Worm (Caenorhabditis elegans) whole organism, L4 larva: ENCODE data around the gene ndx-9.

ENCODE experiments used
- D1046.2 ChIP-seq: fragments of 200-800 bp; sonication (Bioruptor generic); IDR thresholded peaks from 2 replicates; pipeline ENCODE4 v1.3.6; 2022; ENCODE audit warnings: missing genetic modification characterization, missing compliant biosample characterization
- F10B5.3 ChIP-seq: sonication (generic microtip); optimal IDR thresholded peaks from 2 replicates; lab custom pipeline; 2016; ENCODE audit warnings: mild to moderate bottlenecking, missing genetic modification characterization, missing compliant biosample characterization
- F49E8.2 ChIP-seq: sonication (generic microtip); optimal IDR thresholded peaks from 2 replicates; lab custom pipeline; 2016; ENCODE audit warnings: missing compliant biosample characterization, mild to moderate bottlenecking, missing genetic modification characterization, borderline replicate concordance
- R02D3.7 ChIP-seq: fragments of 150-350 bp; sonication (generic microtip); optimal IDR thresholded peaks from 3 replicates; lab custom pipeline; 2014; ENCODE audit warnings: missing biosample characterization, missing genetic modification characterization
- T26A8.4 ChIP-seq: fragments of 200-800 bp; sonication (Bioruptor generic); IDR thresholded peaks from 2 replicates; pipeline ENCODE4 v1.3.6; 2022; ENCODE audit warnings: missing genetic modification characterization, missing compliant biosample characterization
- Y105C5A.15 ChIP-seq: fragments of 200-800 bp; sonication (Bioruptor generic); IDR thresholded peaks from 2 replicates; pipeline ENCODE4 v1.3.6; 2022; ENCODE audit warnings: missing genetic modification characterization, missing compliant biosample characterization
- Y48G9A.11 ChIP-seq: fragments of 200-800 bp; sonication (Bioruptor generic); IDR thresholded peaks from 2 replicates; pipeline ENCODE4 v1.3.6; 2022; ENCODE audit warnings: missing genetic modification reagents, missing genetic modification characterization, missing compliant biosample characterization
- Y5F2A.4 ChIP-seq: fragments of 200-800 bp; sonication (Bioruptor generic); optimal IDR thresholded peaks from 2 replicates; lab custom pipeline; 2018; ENCODE audit warnings: mild to moderate bottlenecking, missing genetic modification characterization, missing compliant biosample characterization
- ZK546.5 ChIP-seq, 2 experiments: sonication (generic microtip); optimal IDR thresholded peaks; 2 replicates each; lab custom pipeline; 2017; ENCODE audit warnings: missing biosample characterization in 2 of 2, missing genetic modification characterization in 2 of 2
- aha-1 ChIP-seq: fragments of 150-350 bp; peaks from one replicate; lab custom pipeline; 2014; ENCODE audit warnings: missing biosample characterization, missing genetic modification characterization
- aly-2 ChIP-seq: sonication (generic microtip); optimal IDR thresholded peaks from 2 replicates; lab custom pipeline; 2018; ENCODE audit warnings: missing biosample characterization, missing genetic modification characterization
- ama-1 ChIP-seq: fragments of 150-350 bp; optimal IDR thresholded peaks from 2 replicates; lab custom pipeline; 2014; ENCODE audit warnings: inconsistent platforms, mixed read lengths
- attf-4 ChIP-seq: sonication (generic microtip); optimal IDR thresholded peaks from 3 replicates; lab custom pipeline; 2017; ENCODE audit warnings: missing biosample characterization, missing genetic modification characterization
- ceh-32 ChIP-seq: sonication (generic microtip); optimal IDR thresholded peaks from 2 replicates; lab custom pipeline; 2016; ENCODE audit warnings: mild to moderate bottlenecking, missing genetic modification characterization, missing compliant biosample characterization; ENCODE audit not compliant: poor library complexity
- ceh-44 ChIP-seq: fragments of 200-800 bp; sonication (Bioruptor generic); IDR thresholded peaks from 2 replicates; pipeline ENCODE4 v1.3.6; 2022; ENCODE audit warnings: missing genetic modification reagents, missing genetic modification characterization, missing compliant biosample characterization
- ceh-62 ChIP-seq: sonication (generic microtip); optimal IDR thresholded peaks from 2 replicates; lab custom pipeline; 2017; ENCODE audit warnings: missing biosample characterization, missing genetic modification characterization
- ces-1 ChIP-seq: fragments of 150-350 bp; sonication (generic microtip); optimal IDR thresholded peaks from 4 replicates; lab custom pipeline; 2014; ENCODE audit warnings: missing biosample characterization, missing genetic modification reagents, missing genetic modification characterization
- cey-2 ChIP-seq: sonication (generic microtip); optimal IDR thresholded peaks from 3 replicates; lab custom pipeline; 2017; ENCODE audit warnings: missing genetic modification characterization, mild to moderate bottlenecking, missing compliant biosample characterization, antibody characterized with exemption, borderline replicate concordance; ENCODE audit not compliant: insufficient read depth
- daf-8 ChIP-seq: fragments of 200-800 bp; sonication (Bioruptor generic); IDR thresholded peaks from 2 replicates; pipeline ENCODE4 v1.3.6; 2022; ENCODE audit warnings: missing genetic modification characterization, missing compliant biosample characterization
- dmd-6 ChIP-seq: fragments of 200-800 bp; sonication (Bioruptor generic); IDR thresholded peaks from 2 replicates; pipeline ENCODE4 v1.3.6; 2022; ENCODE audit warnings: missing genetic modification reagents, missing genetic modification characterization, missing compliant biosample characterization
- duxl-1 ChIP-seq: sonication (generic microtip); optimal IDR thresholded peaks from 2 replicates; lab custom pipeline; 2016; ENCODE audit warnings: mild to moderate bottlenecking, missing genetic modification characterization, moderate library complexity, missing compliant biosample characterization; ENCODE audit not compliant: poor library complexity
- egl-27 ChIP-seq: sonication (generic microtip); optimal IDR thresholded peaks from 3 replicates; lab custom pipeline; 2017; ENCODE audit warnings: missing biosample characterization, missing genetic modification reagents, missing genetic modification characterization
- fkh-10 ChIP-seq: fragments of 150-350 bp; optimal IDR thresholded peaks from 2 replicates; lab custom pipeline; 2014; ENCODE audit warnings: missing biosample characterization, missing genetic modification reagents, missing genetic modification characterization
- fos-1 ChIP-seq: fragments of 150-350 bp; optimal IDR thresholded peaks from 2 replicates; lab custom pipeline; 2014; ENCODE audit warnings: missing biosample characterization, missing genetic modification characterization
- hif-1 ChIP-seq, 2 experiments: sonication (generic microtip); optimal IDR thresholded peaks; 2 replicates each; lab custom pipeline; 2016 to 2017; ENCODE audit warnings: missing compliant biosample characterization in 2 of 2, missing genetic modification characterization in 2 of 2, missing genetic modification reagents in 2 of 2, missing genotype in 2 of 2, mild to moderate bottlenecking in 1 of 2
- jun-1 ChIP-seq: fragments of 150-350 bp; optimal IDR thresholded peaks from 2 replicates; lab custom pipeline; 2014; ENCODE audit warnings: missing biosample characterization, missing genetic modification reagents, missing genetic modification characterization
- lim-7 ChIP-seq: fragments of 200-800 bp; sonication (Bioruptor generic); IDR thresholded peaks from 2 replicates; pipeline ENCODE4 v1.3.6; 2022; ENCODE audit warnings: missing genetic modification characterization, missing compliant biosample characterization
- lin-1 ChIP-seq: fragments of 200-800 bp; sonication (Bioruptor generic); IDR thresholded peaks from 2 replicates; pipeline ENCODE4 v1.3.6; 2022; ENCODE audit warnings: missing genetic modification reagents, missing genetic modification characterization, missing compliant biosample characterization
- lin-15B ChIP-seq: fragments of 150-350 bp; sonication (generic microtip); optimal IDR thresholded peaks from 3 replicates; lab custom pipeline; 2014; ENCODE audit warnings: missing biosample characterization, missing genetic modification characterization
- lin-39 ChIP-seq: fragments of 150-350 bp; optimal IDR thresholded peaks from 2 replicates; lab custom pipeline; 2014; ENCODE audit warnings: missing biosample characterization, missing genetic modification reagents, missing genetic modification characterization
- madf-5 ChIP-seq, 2 experiments: fragments of 200-800 bp; sonication (Bioruptor generic); IDR thresholded peaks; 2 replicates each; pipeline ENCODE4 v1.3.6; 2022; ENCODE audit warnings: missing compliant biosample characterization in 2 of 2, missing genetic modification characterization in 2 of 2
- madf-9 ChIP-seq: fragments of 200-800 bp; sonication (Bioruptor generic); conservative IDR thresholded peaks from 2 replicates; pipeline ENCODE4 v1.3.6; 2022; ENCODE audit warnings: missing genetic modification reagents, missing genetic modification characterization, missing compliant biosample characterization
- mes-2 ChIP-seq: sonication (generic microtip); optimal IDR thresholded peaks from 2 replicates; lab custom pipeline; 2016; ENCODE audit warnings: missing genotype, mild to moderate bottlenecking, missing genetic modification characterization, missing compliant biosample characterization; ENCODE audit not compliant: poor library complexity, severe bottlenecking
- mxl-3 ChIP-seq: fragments of 200-800 bp; sonication (Bioruptor generic); optimal IDR thresholded peaks from 2 replicates; lab custom pipeline; 2018; ENCODE audit warnings: mild to moderate bottlenecking, missing genetic modification characterization, missing compliant biosample characterization
- nhr-10 ChIP-seq: fragments of 150-350 bp; optimal IDR thresholded peaks from 2 replicates; lab custom pipeline; 2014; ENCODE audit warnings: missing biosample characterization, missing genetic modification characterization
- nhr-102 ChIP-seq: sonication (generic microtip); optimal IDR thresholded peaks from 2 replicates; lab custom pipeline; 2016; ENCODE audit warnings: mild to moderate bottlenecking, missing genetic modification characterization, moderate library complexity, missing compliant biosample characterization
- nhr-111 ChIP-seq: fragments of 200-800 bp; sonication (Bioruptor generic); optimal IDR thresholded peaks from 2 replicates; lab custom pipeline; 2018; ENCODE audit warnings: mild to moderate bottlenecking, missing genetic modification characterization, missing compliant biosample characterization
- nhr-25 ChIP-seq: sonication (generic microtip); optimal IDR thresholded peaks from 2 replicates; lab custom pipeline; 2017; ENCODE audit warnings: missing genetic modification characterization, mild to moderate bottlenecking, missing compliant biosample characterization, antibody characterized with exemption, moderate library complexity, borderline replicate concordance; ENCODE audit not compliant: insufficient read depth
- nhr-41 ChIP-seq: fragments of 200-800 bp; sonication (Bioruptor generic); IDR thresholded peaks from 2 replicates; pipeline ENCODE4 v1.3.6; 2022; ENCODE audit warnings: missing genetic modification reagents, missing genetic modification characterization, missing compliant biosample characterization
- nhr-76 ChIP-seq: fragments of 150-350 bp; optimal IDR thresholded peaks from 2 replicates; lab custom pipeline; 2014; ENCODE audit warnings: missing biosample characterization, missing genetic modification characterization
- php-3 ChIP-seq: fragments of 200-800 bp; sonication (Bioruptor generic); IDR thresholded peaks from 2 replicates; pipeline ENCODE4 v1.3.6; 2022; ENCODE audit warnings: missing genetic modification reagents, missing genetic modification characterization, missing compliant biosample characterization
- saeg-2 ChIP-seq: fragments of 200-800 bp; sonication (Bioruptor generic); IDR thresholded peaks from 2 replicates; pipeline ENCODE4 v1.3.6; 2022; ENCODE audit warnings: missing genetic modification reagents, missing genetic modification characterization, missing compliant biosample characterization
- sdz-12 ChIP-seq: fragments of 200-800 bp; sonication (Bioruptor generic); optimal IDR thresholded peaks from 2 replicates; lab custom pipeline; 2018; ENCODE audit warnings: mild to moderate bottlenecking, missing genetic modification characterization, missing compliant biosample characterization
- skn-1 ChIP-seq: fragments of 150-350 bp; optimal IDR thresholded peaks from 2 replicates; lab custom pipeline; 2014; ENCODE audit warnings: missing biosample characterization, missing genetic modification characterization
- snpc-1.2 ChIP-seq: fragments of 200-800 bp; sonication (Bioruptor generic); IDR thresholded peaks from 2 replicates; pipeline ENCODE4 v1.3.6; 2022; ENCODE audit warnings: missing genetic modification reagents, missing genetic modification characterization, missing compliant biosample characterization
- spr-1 ChIP-seq: sonication (generic microtip); optimal IDR thresholded peaks from 2 replicates; lab custom pipeline; 2016; ENCODE audit warnings: mild to moderate bottlenecking, missing genetic modification characterization, missing compliant biosample characterization
- spr-3 ChIP-seq: fragments of 200-800 bp; sonication (Bioruptor generic); optimal IDR thresholded peaks from 2 replicates; lab custom pipeline; 2018; ENCODE audit warnings: mild to moderate bottlenecking, missing genetic modification characterization, missing compliant biosample characterization
- tag-97 ChIP-seq: fragments of 200-800 bp; sonication (Bioruptor generic); IDR thresholded peaks from 2 replicates; pipeline ENCODE4 v1.3.6; 2022; ENCODE audit warnings: missing genetic modification characterization, missing compliant biosample characterization
- zag-1 ChIP-seq: fragments of 150-350 bp; optimal IDR thresholded peaks from 2 replicates; lab custom pipeline; 2014; ENCODE audit warnings: missing biosample characterization, missing genetic modification characterization
- zfp-2 ChIP-seq: sonication (generic microtip); optimal IDR thresholded peaks from 2 replicates; lab custom pipeline; 2016; ENCODE audit warnings: mild to moderate bottlenecking, missing genetic modification characterization, missing compliant biosample characterization
- ztf-11 ChIP-seq: fragments of 150-350 bp; optimal IDR thresholded peaks from 2 replicates; lab custom pipeline; 2014; ENCODE audit warnings: missing biosample characterization, missing genetic modification characterization
- ztf-7 ChIP-seq: fragments of 150-350 bp; optimal IDR thresholded peaks from 2 replicates; lab custom pipeline; 2014; ENCODE audit warnings: missing biosample characterization, missing genetic modification characterization

Gene ndx-9

ce11 chrIV:11025941-11026340, 14.1 kb upstream of the ndx-9 start (continued):
- TF ChIP-seq snpc-1.2 (GFP tag; lab: Robert Waterston, UW) (peak; percentile 92), D1046.2 (GFP tag; lab: Robert Waterston, UW) (peak; percentile 84), ceh-44 (GFP tag; lab: Robert Waterston, UW) (peak; percentile 91), R02D3.7 (tag; lab: Kevin White, UChicago) (no peak), nhr-76 (no peak), ZK546.5 (tag; optimal IDR thresholded peaks at IDR 0.05; lab: Kevin White, UChicago) (no peak), spr-3 (peak; percentile 65), egl-27 (tag; lab: Kevin White, UChicago) (no peak), lin-15B (tag; lab: Kevin White, UChicago) (no peak), ztf-11 (tag; lab: Kevin White, UChicago) (no peak), duxl-1 (peak; percentile 18), lim-7 (GFP tag; lab: Robert Waterston, UW) (peak; percentile 96), php-3 (peak; percentile 79), F49E8.2 (peak; percentile 91), ztf-7 (tag; lab: Kevin White, UChicago) (no peak), Y48G9A.11 (peak; percentile 76), daf-8 (GFP tag; lab: Robert Waterston, UW) (no peak), hif-1 (tag; optimal IDR thresholded peaks at IDR 0.05; lab: Kevin White, UChicago) (peak in 1 of 2 experiments; percentile 54), ceh-62 (tag; lab: Kevin White, UChicago) (no peak), nhr-102 (peak; percentile 73), zag-1 (no peak), Y5F2A.4 (GFP tag; lab: Kevin White, UChicago) (peak; percentile 89), attf-4 (tag; lab: Kevin White, UChicago) (no peak), zfp-2 (tag; lab: Kevin White, UChicago) (peak; percentile 42), ceh-32 (tag; lab: Kevin White, UChicago) (no peak), spr-1 (tag; lab: Kevin White, UChicago) (peak; percentile 77), dmd-6 (GFP tag; lab: Robert Waterston, UW) (0 out of 2 replicates have a peak, but pooled peaks have one; percentile 20), mes-2 (tag; lab: Kevin White, UChicago) (peak; percentile 79), fos-1 (no peak), aly-2 (tag; lab: Kevin White, UChicago) (no peak), T26A8.4 (GFP tag; lab: Robert Waterston, UW) (peak; percentile 72), sdz-12 (GFP tag; lab: Kevin White, UChicago) (no peak), lin-1 (peak; percentile 78), F10B5.3 (tag; lab: Kevin White, UChicago) (peak; percentile 35), nhr-25 (tag; lab: Kevin White, UChicago) (no peak), nhr-41 (GFP tag; lab: Robert Waterston, UW) (0 out of 2 replicates have a peak, but pooled peaks have one; percentile 55), fkh-10 (GFP tag; lab: Kevin White, UChicago) (no peak), nhr-111 (GFP tag; lab: Kevin White, UChicago) (peak; percentile 75), madf-5 (GFP tag; IDR thresholded peaks at IDR 0.05; lab: Robert Waterston, UW) (peak; percentile 28 to 76; a peak in 1 of 4 replicates), jun-1 (tag; lab: Kevin White, UChicago) (no peak), nhr-10 (tag; lab: Kevin White, UChicago) (no peak), madf-9 (GFP tag; lab: Robert Waterston, UW) (peak; percentile 74), ama-1 (lab: Kevin White, UChicago) (no peak), lin-39 (tag; lab: Kevin White, UChicago) (no peak), Y105C5A.15 (GFP tag; lab: Robert Waterston, UW) (peak; percentile 77; the same call in 1 of the 2 replicates), mxl-3 (GFP tag; lab: Kevin White, UChicago) (peak; percentile 75), tag-97 (GFP tag; lab: Robert Waterston, UW) (no peak), saeg-2 (no peak), ces-1 (GFP tag; lab: Kevin White, UChicago) (no peak), skn-1 (no peak), cey-2 (tag; lab: Kevin White, UChicago) (no peak), aha-1 (tag; lab: Kevin White, UChicago) (no peak)
